Fruit fly (Drosophila melanogaster) Kc167 (cell line): Measurements from ENCODE around the gene hoip.

Experiments used
- Myc ChIP-seq: fragments of >200 bp; optimal IDR thresholded peaks from 2 replicates; lab custom pipeline; 2017; ENCODE audit warnings: missing external identifiers
- Sin3A ChIP-seq: fragments of >200 bp; optimal IDR thresholded peaks from 2 replicates; lab custom pipeline; 2018; ENCODE audit warnings: missing external identifiers
- h ChIP-seq: fragments of >200 bp; optimal IDR thresholded peaks from 3 replicates; lab custom pipeline; 2018; ENCODE audit warnings: missing external identifiers
- insv ChIP-seq: fragments of >200 bp; optimal IDR thresholded peaks from 3 replicates; lab custom pipeline; 2018; ENCODE audit warnings: missing external identifiers
- psq ChIP-seq: fragments of >200 bp; optimal IDR thresholded peaks from 2 replicates; lab custom pipeline; 2017; ENCODE audit warnings: missing external identifiers
- ttk ChIP-seq: sonication (Bioruptor generic); optimal IDR thresholded peaks from 2 replicates; lab custom pipeline; 2017; ENCODE audit warnings: missing external identifiers

The hoip gene

dm6 chr2L:9699615-9700014, at the start of gene hoip:
TSS of gene hoip (plus strand) at chr2L:9699791.
- TF ChIP-seq ttk = no peak
- no peak for TF ChIP-seq psq (lab: Kevin White, UChicago)
- no peak for TF ChIP-seq insv

- TF ChIP-seq insv = no peak
- TF ChIP-seq h (lab: Kevin White, UChicago) = no peak
- no peak for TF ChIP-seq ttk
- TF ChIP-seq Myc (lab: Kevin White, UChicago) = no peak
- TF ChIP-seq Sin3A (lab: Kevin White, UChicago) = no peak
- no peak for TF ChIP-seq psq (lab: Kevin White, UChicago)
These were observed 43.3 kb upstream of the hoip start, which contains the start of gene CG33299 for dm6 chr2L:9656300-9656699. TSS of gene CG33299 (plus strand) at chr2L:9656600.

- TF ChIP-seq ttk (no peak), insv (no peak), psq (lab: Kevin White, UChicago) (no peak), Sin3A (lab: Kevin White, UChicago) (no peak), h (lab: Kevin White, UChicago) (no peak), Myc (lab: Kevin White, UChicago) (no peak)
These were observed 42.1 kb upstream of the hoip start for dm6 chr2L:9657269-9658191.

- TF ChIP-seq psq (lab: Kevin White, UChicago) (no peak), insv (no peak), h (lab: Kevin White, UChicago) (no peak), Myc (lab: Kevin White, UChicago) (no peak), ttk (no peak), Sin3A (lab: Kevin White, UChicago) (no peak)
These were observed 39.1 kb upstream of the hoip start for dm6 chr2L:9660516-9660920.

dm6 chr2L:9662977-9663376, 36.6 kb upstream of the hoip start:
- TF ChIP-seq h (lab: Kevin White, UChicago) = no peak

- TF ChIP-seq Sin3A (lab: Kevin White, UChicago) (no peak), ttk (no peak), Myc (lab: Kevin White, UChicago) (no peak), psq (lab: Kevin White, UChicago) (no peak), insv (no peak), h (lab: Kevin White, UChicago) (no peak)
These were observed 30.2 kb upstream of the hoip start for dm6 chr2L:9669354-9669753.

dm6 chr2L:9670909-9671422, 28.6 kb upstream of the hoip start:
- TF ChIP-seq psq (lab: Kevin White, UChicago) = no peak
- no peak for TF ChIP-seq ttk
- TF ChIP-seq h (lab: Kevin White, UChicago) = no peak
- TF ChIP-seq Myc (lab: Kevin White, UChicago) = no peak
- no peak for TF ChIP-seq insv
- TF ChIP-seq Sin3A (lab: Kevin White, UChicago) = no peak

dm6 chr2L:9672246-9672645, 27.3 kb upstream of the hoip start:
- TF ChIP-seq insv (no peak), Sin3A (lab: Kevin White, UChicago) (no peak), h (lab: Kevin White, UChicago) (no peak), psq (lab: Kevin White, UChicago) (no peak), Myc (lab: Kevin White, UChicago) (no peak), ttk (no peak)

dm6 chr2L:9673235-9673634, 26.4 kb upstream of the hoip start:
- TF ChIP-seq Myc (lab: Kevin White, UChicago) = no peak
- no peak for TF ChIP-seq ttk
- TF ChIP-seq Sin3A (lab: Kevin White, UChicago) = no peak
- TF ChIP-seq psq (lab: Kevin White, UChicago) = no peak
- no peak for TF ChIP-seq h (lab: Kevin White, UChicago)
- no peak for TF ChIP-seq insv

dm6 chr2L:9677101-9677500, 22.5 kb upstream of the hoip start:
- TF ChIP-seq Myc (lab: Kevin White, UChicago) (no peak), psq (lab: Kevin White, UChicago) (no peak), ttk (no peak), insv (no peak), h (lab: Kevin White, UChicago) (no peak), Sin3A (lab: Kevin White, UChicago) (no peak)

dm6 chr2L:9679789-9680188, 19.8 kb upstream of the hoip start:
- no peak for TF ChIP-seq insv
- TF ChIP-seq psq (lab: Kevin White, UChicago) = no peak
- TF ChIP-seq h (lab: Kevin White, UChicago) = no peak
- TF ChIP-seq Myc (lab: Kevin White, UChicago) = no peak
- no peak for TF ChIP-seq Sin3A (lab: Kevin White, UChicago)

dm6 chr2L:9684108-9684507, 15.5 kb upstream of the hoip start:
- TF ChIP-seq h (lab: Kevin White, UChicago) = no peak

- TF ChIP-seq ttk (no peak), insv (no peak), Myc (lab: Kevin White, UChicago) (no peak), psq (lab: Kevin White, UChicago) (no peak), h (lab: Kevin White, UChicago) (no peak), Sin3A (lab: Kevin White, UChicago) (no peak)
These were observed 14.4 kb upstream of the hoip start for dm6 chr2L:9685184-9685583.
